Worm (Caenorhabditis elegans): ENCODE measurements around the gene F36H1.12.
A peak's percentile ranks its signal among the peaks of the same experiment; 100 is the strongest.

The F36H1.12 gene

ce11 chrIV:11021512-11022268 lies 31.8 kb downstream of the F36H1.12 start, which contains the start of gene mogs-1:
TSS of gene mogs-1 (minus strand) at chrIV:11021928.
- no peak for TF ChIP-seq B0310.2 (tag; optimal IDR thresholded peaks at IDR 0.05)
- TF ChIP-seq ceh-13 (GFP tag; optimal IDR thresholded peaks at IDR 0.05) = no peak
- no peak for TF ChIP-seq pes-1 (GFP tag; IDR thresholded peaks at IDR 0.05)
- TF ChIP-seq sea-1 (GFP tag; conservative IDR thresholded peaks at IDR 0.05) = no peak
- no peak for TF ChIP-seq F13C5.2 (tag; optimal IDR thresholded peaks at IDR 0.05)
- TF ChIP-seq hmg-4 (GFP tag; optimal IDR thresholded peaks at IDR 0.05) = no peak
- TF ChIP-seq hmbx-1 (tag; optimal IDR thresholded peaks at IDR 0.05) = no peak
- TF ChIP-seq flt-1 (GFP tag; IDR thresholded peaks at IDR 0.05) = no peak

DNA sequence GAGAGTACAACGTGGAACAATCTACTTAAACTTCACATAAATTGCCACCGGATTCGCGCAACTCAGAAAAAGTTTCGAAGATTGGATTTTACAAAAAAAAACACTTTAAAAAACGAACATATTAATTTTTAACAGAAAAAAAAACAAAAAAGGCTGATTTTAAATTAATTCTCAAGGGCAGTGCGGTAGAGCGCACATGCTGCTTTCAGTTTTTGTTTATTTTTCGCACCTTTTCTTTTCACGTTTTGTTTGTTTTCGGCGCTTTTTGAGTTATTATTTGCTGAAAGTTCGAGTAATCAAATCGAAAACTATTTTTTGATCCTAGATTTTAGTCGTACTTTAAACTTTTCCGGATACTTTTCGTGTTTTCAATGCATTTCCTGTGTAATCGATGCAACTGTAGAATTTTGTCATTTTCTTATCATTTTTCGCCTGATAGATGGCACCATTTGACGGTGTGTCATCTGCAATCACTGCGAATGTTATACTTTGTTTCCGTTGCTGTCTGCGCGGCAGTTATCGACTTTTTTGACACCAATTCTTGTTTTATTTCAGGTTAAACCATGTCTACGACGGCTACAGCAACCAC lies 33.4 kb downstream of the F36H1.12 start, which contains the start of gene F13H10.8:
Gene F13H10.8, plus strand, starts transcription at position 556 of the 589 bp plus-strand sequence.
- TF ChIP-seq F13C5.2 (tag; optimal IDR thresholded peaks at IDR 0.05) = peak; percentile 12
- TF ChIP-seq pes-1 (GFP tag; IDR thresholded peaks at IDR 0.05) = no peak

DNA sequence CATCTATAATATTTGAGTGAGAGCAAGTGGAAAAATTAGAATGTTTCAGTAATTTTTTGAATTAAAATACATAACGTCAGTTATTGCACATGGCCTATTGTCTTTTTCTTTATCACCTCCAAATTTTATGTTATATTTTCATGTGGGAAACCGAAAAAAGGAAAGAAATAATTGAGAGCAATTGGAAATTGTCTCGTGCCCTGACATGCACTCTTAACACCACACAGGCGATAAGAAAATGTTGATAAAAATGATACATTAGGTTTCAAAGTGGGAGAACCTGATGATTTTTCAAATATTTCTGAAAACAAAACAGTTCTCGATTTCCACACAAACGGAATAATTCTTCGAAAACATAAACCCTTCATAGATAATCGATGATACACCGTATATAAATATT lies 37.6 kb downstream of the F36H1.12 start, which contains the start of gene F13H10.3:
Gene F13H10.3, minus strand, starts transcription at position 73 of the 400 bp plus-strand sequence.
- no peak for TF ChIP-seq aly-1 (tag; optimal IDR thresholded peaks at IDR 0.05)
- no peak for TF ChIP-seq hmbx-1 (tag; optimal IDR thresholded peaks at IDR 0.05)
- TF ChIP-seq ama-1 (optimal IDR thresholded peaks at IDR 0.05) = no peak
- no peak for TF ChIP-seq scrt-1 (GFP tag; IDR thresholded peaks at IDR 0.05)
- no peak for TF ChIP-seq tbx-11 (GFP tag; IDR thresholded peaks at IDR 0.05)
- no peak for TF ChIP-seq hnd-1 (tag; optimal IDR thresholded peaks at IDR 0.05)
- TF ChIP-seq F13C5.2 (tag; optimal IDR thresholded peaks at IDR 0.05) = no peak

DNA sequence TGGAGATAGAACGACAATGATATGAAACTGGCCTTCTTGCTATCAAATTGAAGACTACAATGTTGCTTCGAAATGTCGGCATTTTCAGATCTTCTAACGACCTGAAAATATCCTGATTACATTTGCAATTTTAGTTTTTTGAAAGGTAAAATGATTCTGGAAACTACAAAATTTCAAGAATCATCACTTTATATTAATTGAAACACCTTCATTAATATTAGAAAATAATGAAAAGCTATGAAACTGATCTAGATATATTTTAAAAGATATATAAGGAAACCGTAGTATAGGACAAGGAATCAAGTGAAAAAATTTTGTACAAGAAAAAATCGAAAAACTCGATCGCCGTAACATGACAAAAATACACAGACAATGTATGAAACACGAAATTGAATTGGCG lies 41.6 kb downstream of the F36H1.12 start, which contains the start of gene ndx-9:
Gene ndx-9, minus strand, starts transcription at position 101 of the 400 bp plus-strand sequence.
- TF ChIP-seq hmbx-1 (tag; optimal IDR thresholded peaks at IDR 0.05) (no peak), ceh-13 (GFP tag; optimal IDR thresholded peaks at IDR 0.05) (no peak), ceh-36 (tag; optimal IDR thresholded peaks at IDR 0.05) (no peak), hmg-4 (GFP tag; optimal IDR thresholded peaks at IDR 0.05) (no peak), scrt-1 (GFP tag; IDR thresholded peaks at IDR 0.05) (no peak), flt-1 (GFP tag; IDR thresholded peaks at IDR 0.05) (no peak), tra-4 (tag; optimal IDR thresholded peaks at IDR 0.05) (no peak), F13C5.2 (tag; optimal IDR thresholded peaks at IDR 0.05) (no peak), hnd-1 (tag; optimal IDR thresholded peaks at IDR 0.05) (no peak), pes-1 (GFP tag; IDR thresholded peaks at IDR 0.05) (no peak), sea-1 (GFP tag; conservative IDR thresholded peaks at IDR 0.05) (no peak), aly-1 (tag; optimal IDR thresholded peaks at IDR 0.05) (no peak), ama-1 (optimal IDR thresholded peaks at IDR 0.05) (no peak), B0310.2 (tag; optimal IDR thresholded peaks at IDR 0.05) (no peak), ets-7 (tag; optimal IDR thresholded peaks at IDR 0.05) (no peak), tbx-37 (GFP tag; conservative IDR thresholded peaks at IDR 0.05) (no peak)

DNA sequence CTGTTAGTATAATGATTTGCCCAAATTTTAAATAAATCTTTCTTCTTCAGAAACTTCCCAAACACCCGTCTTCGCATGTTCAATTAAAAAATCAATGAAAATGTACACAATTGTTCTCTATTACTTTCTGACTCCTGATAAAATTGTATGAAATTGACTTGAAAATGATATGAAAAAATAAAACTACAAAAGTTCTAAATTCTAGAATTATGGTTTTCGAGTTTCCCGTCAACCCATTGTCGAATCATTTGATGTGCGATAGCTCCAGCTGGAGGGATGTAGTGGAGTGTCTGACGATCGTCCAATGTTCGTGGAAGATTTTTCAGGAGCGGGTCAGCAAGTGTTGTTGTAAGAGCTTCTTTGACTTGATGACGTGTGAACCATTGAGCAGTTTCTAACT lies 43.6 kb downstream of the F36H1.12 start:
- TF ChIP-seq F13C5.2 (tag; optimal IDR thresholded peaks at IDR 0.05) (no peak), tra-4 (tag; optimal IDR thresholded peaks at IDR 0.05) (no peak), tbx-11 (GFP tag; IDR thresholded peaks at IDR 0.05) (no peak), B0310.2 (tag; optimal IDR thresholded peaks at IDR 0.05) (no peak), pes-1 (GFP tag; IDR thresholded peaks at IDR 0.05) (no peak), ceh-13 (GFP tag; optimal IDR thresholded peaks at IDR 0.05) (no peak), ceh-36 (tag; optimal IDR thresholded peaks at IDR 0.05) (no peak), tbx-37 (GFP tag; conservative IDR thresholded peaks at IDR 0.05) (no peak), flt-1 (GFP tag; IDR thresholded peaks at IDR 0.05) (no peak), aly-1 (tag; optimal IDR thresholded peaks at IDR 0.05) (no peak), ama-1 (optimal IDR thresholded peaks at IDR 0.05) (no peak), hnd-1 (tag; optimal IDR thresholded peaks at IDR 0.05) (no peak), hmbx-1 (tag; optimal IDR thresholded peaks at IDR 0.05) (no peak), scrt-1 (GFP tag; IDR thresholded peaks at IDR 0.05) (no peak), sea-1 (GFP tag; conservative IDR thresholded peaks at IDR 0.05) (no peak), hmg-4 (GFP tag; optimal IDR thresholded peaks at IDR 0.05) (no peak), ets-7 (tag; optimal IDR thresholded peaks at IDR 0.05) (no peak)

ce11 chrIV:11008996-11009395 lies 44.5 kb downstream of the F36H1.12 start, which contains the start of gene F13H10.6:
TSS of gene F13H10.6 (plus strand) at chrIV:11009296.
- TF ChIP-seq hmg-4 (GFP tag; optimal IDR thresholded peaks at IDR 0.05) = no peak
- TF ChIP-seq ets-7 (tag; optimal IDR thresholded peaks at IDR 0.05) = no peak
- no peak for TF ChIP-seq scrt-1 (GFP tag; IDR thresholded peaks at IDR 0.05)
- no peak for TF ChIP-seq aly-1 (tag; optimal IDR thresholded peaks at IDR 0.05)
- TF ChIP-seq F13C5.2 (tag; optimal IDR thresholded peaks at IDR 0.05) = no peak
- no peak for TF ChIP-seq tbx-11 (GFP tag; IDR thresholded peaks at IDR 0.05)
- no peak for TF ChIP-seq ama-1 (optimal IDR thresholded peaks at IDR 0.05)
- TF ChIP-seq ceh-36 (tag; optimal IDR thresholded peaks at IDR 0.05) = no peak
- no peak for TF ChIP-seq hnd-1 (tag; optimal IDR thresholded peaks at IDR 0.05)
- no peak for TF ChIP-seq hmbx-1 (tag; optimal IDR thresholded peaks at IDR 0.05)
- no peak for TF ChIP-seq flt-1 (GFP tag; IDR thresholded peaks at IDR 0.05)
- TF ChIP-seq pes-1 (GFP tag; IDR thresholded peaks at IDR 0.05) = no peak
- no peak for TF ChIP-seq tbx-37 (GFP tag; conservative IDR thresholded peaks at IDR 0.05)
- no peak for TF ChIP-seq B0310.2 (tag; optimal IDR thresholded peaks at IDR 0.05)
- TF ChIP-seq ceh-13 (GFP tag; optimal IDR thresholded peaks at IDR 0.05) = no peak
- TF ChIP-seq tra-4 (tag; optimal IDR thresholded peaks at IDR 0.05) = no peak

- TF ChIP-seq tra-4 (tag; optimal IDR thresholded peaks at IDR 0.05) (no peak), tbx-37 (GFP tag; conservative IDR thresholded peaks at IDR 0.05) (no peak), scrt-1 (GFP tag; IDR thresholded peaks at IDR 0.05) (no peak), B0310.2 (tag; optimal IDR thresholded peaks at IDR 0.05) (no peak), F13C5.2 (tag; optimal IDR thresholded peaks at IDR 0.05) (no peak)
Observed at ce11 chrIV:11008255-11008654, 45.2 kb downstream of the F36H1.12 start.
